Fruit fly (Drosophila melanogaster) whole organism, embryonic: ENCODE measurements around the gene CG34284.
A peak's percentile ranks its signal among the peaks of the same experiment; 100 is the strongest.

Experiments used
- Aef1 ChIP-seq: fragments of 200-800 bp; sonication (Bioruptor generic); IDR thresholded peaks from 3 replicates; pipeline ENCODE4 v1.3.6; 2022; ENCODE audit warnings: missing biosample characterization, missing genetic modification characterization
- Asciz ChIP-seq: fragments of 200-800 bp; sonication (Bioruptor generic); optimal IDR thresholded peaks from 2 replicates; lab custom pipeline; 2017; ENCODE audit warnings: missing biosample characterization, mild to moderate bottlenecking, missing genetic modification characterization, missing genetic modification reagents
- CG11560 ChIP-seq: fragments of 200-800 bp; sonication (Bioruptor generic); IDR thresholded peaks from 3 replicates; pipeline ENCODE4 v1.3.6; 2022; ENCODE audit warnings: missing biosample characterization, missing genetic modification characterization
- CG12104 ChIP-seq: fragments of 200-800 bp; sonication (Bioruptor generic); optimal IDR thresholded peaks from 3 replicates; lab custom pipeline; 2016; ENCODE audit warnings: missing biosample characterization, missing genetic modification characterization
- CG12942 ChIP-seq: fragments of 200-800 bp; sonication (Bioruptor generic); optimal IDR thresholded peaks from 3 replicates; lab custom pipeline; 2016; ENCODE audit warnings: missing biosample characterization, missing genetic modification characterization
- CG14014 ChIP-seq: fragments of 200-800 bp; sonication (Bioruptor generic); IDR thresholded peaks from 2 replicates; pipeline ENCODE4 v1.3.6; 2022; ENCODE audit warnings: missing biosample characterization, missing genetic modification characterization
- CG2129 ChIP-seq: fragments of 200-800 bp; sonication (Bioruptor generic); IDR thresholded peaks from 2 replicates; pipeline ENCODE4 v1.3.6; 2022; ENCODE audit warnings: missing biosample characterization, missing genetic modification characterization; ENCODE audit not compliant: partially characterized antibody
- CG2889 ChIP-seq: fragments of 200-800 bp; sonication (Bioruptor generic); IDR thresholded peaks from 3 replicates; pipeline ENCODE4 v1.3.6; 2022; ENCODE audit warnings: missing biosample characterization, missing genetic modification characterization
- CG3163 ChIP-seq: fragments of 200-800 bp; sonication (Bioruptor generic); optimal IDR thresholded peaks from 3 replicates; lab custom pipeline; 2016; ENCODE audit warnings: missing biosample characterization, missing genetic modification characterization
- CG32772 ChIP-seq: fragments of 200-800 bp; sonication (Bioruptor generic); IDR thresholded peaks from 2 replicates; pipeline ENCODE4 v1.3.6; 2022; ENCODE audit warnings: missing biosample characterization, missing genetic modification characterization
- CG3407 ChIP-seq: fragments of 200-800 bp; sonication (Bioruptor generic); optimal IDR thresholded peaks from 2 replicates; lab custom pipeline; 2018; ENCODE audit warnings: missing biosample characterization, mild to moderate bottlenecking, missing genetic modification characterization
- CG4282 ChIP-seq: fragments of 200-800 bp; sonication (Bioruptor generic); optimal IDR thresholded peaks from 2 replicates; lab custom pipeline; 2016; ENCODE audit warnings: missing biosample characterization, missing genetic modification characterization
- CG4617 ChIP-seq: fragments of 200-800 bp; sonication (Bioruptor generic); optimal IDR thresholded peaks from 3 replicates; lab custom pipeline; 2016; ENCODE audit warnings: missing biosample characterization, missing genetic modification characterization, borderline replicate concordance
- CG6654 ChIP-seq: fragments of 200-800 bp; sonication (Bioruptor generic); optimal IDR thresholded peaks from 2 replicates; lab custom pipeline; 2017; ENCODE audit warnings: missing biosample characterization, mild to moderate bottlenecking, missing genetic modification characterization
- CG7786 ChIP-seq: fragments of 200-800 bp; sonication (Bioruptor generic); optimal IDR thresholded peaks from 2 replicates; lab custom pipeline; 2016; ENCODE audit warnings: missing biosample characterization, missing genetic modification characterization
- CG8924 ChIP-seq: fragments of 200-800 bp; optimal IDR thresholded peaks from 3 replicates; lab custom pipeline; 2019; ENCODE audit warnings: missing biosample characterization, mild to moderate bottlenecking, missing genetic modification characterization, moderate library complexity
- CG9609 ChIP-seq: fragments of 200-800 bp; sonication (Bioruptor generic); optimal IDR thresholded peaks from 3 replicates; lab custom pipeline; 2016; ENCODE audit warnings: missing biosample characterization, missing genetic modification characterization
- D ChIP-seq, 2 experiments: fragments of 200-800 bp in 1 of 2; fragments of >200 bp in 1 of 2; sonication (Bioruptor generic) in 1 of 2; optimal IDR thresholded peaks; 2 replicates in 1 of 2; 3 replicates in 1 of 2; lab custom pipeline; 2017; ENCODE audit warnings: mild to moderate bottlenecking in 1 of 2, missing biosample characterization in 1 of 2, missing genetic modification characterization in 1 of 2, missing genetic modification reagents in 1 of 2
- D19B ChIP-seq: fragments of 200-800 bp; sonication (Bioruptor generic); optimal IDR thresholded peaks from 2 replicates; lab custom pipeline; 2017; ENCODE audit warnings: missing biosample characterization, mild to moderate bottlenecking, missing genetic modification characterization
- Dek ChIP-seq: fragments of 200-800 bp; sonication (Bioruptor generic); optimal IDR thresholded peaks from 3 replicates; lab custom pipeline; 2019; ENCODE audit warnings: missing biosample characterization, mild to moderate bottlenecking, missing genetic modification characterization, moderate library complexity
- Dll ChIP-seq: fragments of 200-800 bp; sonication (Bioruptor generic); IDR thresholded peaks from 4 replicates; pipeline ENCODE4 v1.3.6; 2022; ENCODE audit warnings: missing biosample characterization, missing genetic modification characterization; ENCODE audit not compliant: partially characterized antibody
- Doc2 ChIP-seq: fragments of 200-800 bp; sonication (Bioruptor generic); IDR thresholded peaks from 2 replicates; pipeline ENCODE4 v1.3.6; 2022; ENCODE audit warnings: missing biosample characterization, missing genetic modification characterization
- ERR ChIP-seq: fragments of 200-800 bp; sonication (Bioruptor generic); optimal IDR thresholded peaks from 2 replicates; lab custom pipeline; 2016; ENCODE audit warnings: missing biosample characterization, missing genetic modification characterization
- GATAe ChIP-seq: fragments of 200-800 bp; sonication (Bioruptor generic); conservative IDR thresholded peaks from 2 replicates; pipeline ENCODE4 v1.3.6; 2022; ENCODE audit warnings: missing biosample characterization, missing genetic modification characterization
- Gug ChIP-seq: fragments of 200-800 bp; sonication (Bioruptor generic); IDR thresholded peaks from 4 replicates; pipeline ENCODE4 v1.3.6; 2022; ENCODE audit warnings: missing biosample characterization, missing genetic modification characterization
- HHEX ChIP-seq: fragments of 200-800 bp; sonication (Bioruptor generic); optimal IDR thresholded peaks from 3 replicates; lab custom pipeline; 2017; ENCODE audit warnings: missing biosample characterization, mild to moderate bottlenecking, missing genetic modification characterization, missing genetic modification reagents
- Meics ChIP-seq: fragments of 200-800 bp; sonication (Bioruptor generic); optimal IDR thresholded peaks from 2 replicates; lab custom pipeline; 2017; ENCODE audit warnings: missing biosample characterization, mild to moderate bottlenecking, missing genetic modification characterization
- Nf-YA ChIP-seq: fragments of 200-800 bp; sonication (Bioruptor generic); IDR thresholded peaks from 2 replicates; pipeline ENCODE4 v1.3.6; 2022; ENCODE audit warnings: missing biosample characterization, missing genetic modification characterization
- Rx ChIP-seq: fragments of 200-800 bp; sonication (Bioruptor generic); IDR thresholded peaks from 2 replicates; pipeline ENCODE4 v1.3.6; 2022; ENCODE audit warnings: missing biosample characterization, missing genetic modification characterization
- Tbp ChIP-seq: fragments of >200 bp; optimal IDR thresholded peaks from 2 replicates; lab custom pipeline; 2018; ENCODE audit warnings: missing biosample characterization, missing genetic modification characterization
- ase ChIP-seq: fragments of 200-800 bp; sonication (Bioruptor generic); IDR thresholded peaks from 3 replicates; pipeline ENCODE4 v1.3.6; 2022; ENCODE audit warnings: missing biosample characterization, missing genetic modification characterization
- bigmax ChIP-seq: fragments of 200-800 bp; sonication (Bioruptor generic); optimal IDR thresholded peaks from 2 replicates; lab custom pipeline; 2018; ENCODE audit warnings: missing biosample characterization, mild to moderate bottlenecking, missing genetic modification characterization
- br ChIP-seq: fragments of >200 bp; optimal IDR thresholded peaks from 2 replicates; lab custom pipeline; 2017
- bsh ChIP-seq, 2 experiments: fragments of 200-800 bp; sonication (Bioruptor generic); optimal IDR thresholded peaks; 2 replicates each; lab custom pipeline; 2017 to 2018; ENCODE audit warnings: mild to moderate bottlenecking in 2 of 2, missing biosample characterization in 2 of 2, missing genetic modification characterization in 2 of 2, moderate library complexity in 1 of 2
- cas ChIP-seq: fragments of 200-800 bp; sonication (Bioruptor generic); IDR thresholded peaks from 2 replicates; pipeline ENCODE4 v1.3.6; 2022; ENCODE audit warnings: missing biosample characterization, missing genetic modification characterization
- corto ChIP-seq: fragments of 200-800 bp; sonication (Bioruptor generic); optimal IDR thresholded peaks from 2 replicates; lab custom pipeline; 2016; ENCODE audit warnings: missing biosample characterization, mild to moderate bottlenecking, missing genetic modification characterization, moderate library complexity
- crol ChIP-seq: fragments of 200-800 bp; sonication (Bioruptor generic); IDR thresholded peaks from 2 replicates; pipeline ENCODE4 v1.3.6; 2022; ENCODE audit warnings: missing biosample characterization, missing genetic modification characterization
- kah ChIP-seq: fragments of 200-800 bp; sonication (Bioruptor generic); optimal IDR thresholded peaks from 2 replicates; lab custom pipeline; 2018; ENCODE audit warnings: missing biosample characterization, mild to moderate bottlenecking, missing genetic modification characterization
- kni ChIP-seq: fragments of 200-800 bp; sonication (Bioruptor generic); optimal IDR thresholded peaks from 3 replicates; lab custom pipeline; 2017; ENCODE audit warnings: mild to moderate bottlenecking, missing biosample characterization, missing genetic modification reagents, missing genetic modification characterization
- knrl ChIP-seq: fragments of 200-800 bp; sonication (Bioruptor generic); IDR thresholded peaks from 3 replicates; pipeline ENCODE4 v1.3.6; 2022; ENCODE audit warnings: missing biosample characterization, missing genetic modification characterization; ENCODE audit not compliant: partially characterized antibody
- lbe ChIP-seq: fragments of 200-800 bp; sonication (Bioruptor generic); optimal IDR thresholded peaks from 2 replicates; lab custom pipeline; 2016; ENCODE audit warnings: missing biosample characterization, mild to moderate bottlenecking, missing genetic modification characterization
- lola ChIP-seq, 3 experiments: fragments of >200 bp in 2 of 3; fragments of 200-800 bp in 1 of 3; sonication (Bioruptor generic) in 1 of 3; optimal IDR thresholded peaks; 2 replicates each; lab custom pipeline; 2017 to 2019; ENCODE audit warnings: missing biosample characterization in 3 of 3, missing genetic modification characterization in 3 of 3, mild to moderate bottlenecking in 1 of 3, moderate library complexity in 1 of 3
- pan ChIP-seq, 4 experiments: fragments of >200 bp in 3 of 4; fragments of 200-800 bp in 1 of 4; sonication (Bioruptor generic) in 1 of 4; optimal IDR thresholded peaks in 3 of 4; IDR thresholded peaks in 1 of 4; 2 replicates each; pipeline versions ENCODE4 v1.3.6 to Lab custom; 2017 to 2022; ENCODE audit warnings: missing biosample characterization in 2 of 4, missing genetic modification characterization in 2 of 4, mixed read lengths in 1 of 4
- peb ChIP-seq: fragments of 200-800 bp; sonication (Bioruptor generic); IDR thresholded peaks from 2 replicates; pipeline ENCODE4 v1.3.6; 2022; ENCODE audit warnings: missing biosample characterization, missing genetic modification characterization
- sc ChIP-seq, 3 experiments: fragments of >200 bp in 2 of 3; fragments of 200-800 bp in 1 of 3; sonication (Bioruptor generic) in 1 of 3; optimal IDR thresholded peaks; 2 replicates in 2 of 3; 3 replicates in 1 of 3; lab custom pipeline; 2017; ENCODE audit warnings: mild to moderate bottlenecking in 1 of 3, missing biosample characterization in 1 of 3, missing genetic modification characterization in 1 of 3, missing genetic modification reagents in 1 of 3
- tap ChIP-seq: fragments of 200-800 bp; optimal IDR thresholded peaks from 3 replicates; lab custom pipeline; 2019; ENCODE audit warnings: missing biosample characterization, mild to moderate bottlenecking, missing genetic modification characterization, moderate library complexity
- tgo ChIP-seq: fragments of 200-800 bp; sonication (Bioruptor generic); IDR thresholded peaks from 3 replicates; pipeline ENCODE4 v1.3.6; 2022; ENCODE audit warnings: missing biosample characterization, missing genetic modification characterization

CG34284 gene

dm6 chr3R:18928918-18929705 is 26.4 kb upstream of the CG34284 start, which contains the start of gene CG42613 (continued):
- TF ChIP-seq sc (optimal IDR thresholded peaks at IDR 0.05; lab: Kevin White, UChicago), result no peak
- peak; percentile 72 for TF ChIP-seq sc (GFP tag; optimal IDR thresholded peaks at IDR 0.05; lab: Kevin White, UChicago)
- peak; percentile 7 for TF ChIP-seq CG7786
- peak; percentile 87 for TF ChIP-seq Meics (GFP tag; lab: Kevin White, UChicago)
- peak; percentile 53; the same call in 2 of the 3 replicates for TF ChIP-seq Aef1
- peak; percentile 53 for TF ChIP-seq kni (GFP tag; lab: Kevin White, UChicago)
- TF ChIP-seq kah (GFP tag; lab: Kevin White, UChicago), result no peak
- TF ChIP-seq bsh (GFP tag; optimal IDR thresholded peaks at IDR 0.05; lab: Kevin White, UChicago), result peak; percentile 32 to 69
- TF ChIP-seq cas (GFP tag; lab: Robert Waterston, UW), result no peak
- TF ChIP-seq crol (GFP tag; lab: Robert Waterston, UW), result no peak
- TF ChIP-seq Rx, result no peak
- TF ChIP-seq tgo (GFP tag; lab: Robert Waterston, UW), result no peak
- no peak for TF ChIP-seq Tbp (GFP tag; lab: Kevin White, UChicago)
- TF ChIP-seq CG2129, result peak; percentile 46; the same call in 1 of the 2 replicates
- TF ChIP-seq Gug (GFP tag; lab: Robert Waterston, UW), result peak; percentile 40; the same call in 1 of the 4 replicates
- TF ChIP-seq CG32772, result peak; percentile 17; the same call in 1 of the 2 replicates
- peak; percentile 49; the same call in 1 of the 3 replicates for TF ChIP-seq CG11560
- TF ChIP-seq bigmax (GFP tag; lab: Kevin White, UChicago), result peak; percentile 14
- TF ChIP-seq tap (tag; lab: Kevin White, UChicago), result peak; percentile 47
- TF ChIP-seq lbe (GFP tag; lab: Kevin White, UChicago), result no peak
- peak; percentile 72; the same call in 3 of the 4 replicates for TF ChIP-seq Dll (GFP tag; lab: Robert Waterston, UW)
- TF ChIP-seq Dek (tag; lab: Kevin White, UChicago), result peak; percentile 11
- TF ChIP-seq br, result no peak
- TF ChIP-seq CG8924 (tag; lab: Kevin White, UChicago), result peak; percentile 27
- peak; percentile 80 for TF ChIP-seq HHEX
- TF ChIP-seq CG14014 (GFP tag; lab: Robert Waterston, UW), result peak; percentile 26; the same call in 1 of the 2 replicates
- TF ChIP-seq CG4617 (GFP tag; lab: Kevin White, UChicago), result no peak
- peak; percentile 64; the same call in 1 of the 2 replicates for TF ChIP-seq Nf-YA (GFP tag; lab: Robert Waterston, UW)
- peak; percentile 79 for TF ChIP-seq CG3407 (GFP tag; lab: Kevin White, UChicago)
- peak; percentile 65 for TF ChIP-seq CG12104 (GFP tag; lab: Kevin White, UChicago)
- peak; percentile 89 for TF ChIP-seq CG3163
- TF ChIP-seq CG2889 (GFP tag; lab: Robert Waterston, UW), result 0 out of 3 replicates have a peak, but pooled peaks have one; percentile 37
- TF ChIP-seq CG6654 (GFP tag; lab: Kevin White, UChicago), result peak; percentile 35
- TF ChIP-seq D (optimal IDR thresholded peaks at IDR 0.05; lab: Kevin White, UChicago), result no peak
- TF ChIP-seq D (GFP tag; optimal IDR thresholded peaks at IDR 0.05; lab: Kevin White, UChicago), result peak; percentile 76
- TF ChIP-seq ERR (GFP tag; lab: Kevin White, UChicago), result no peak
- TF ChIP-seq lola (GFP tag; optimal IDR thresholded peaks at IDR 0.05; lab: Kevin White, UChicago), result peak in 1 of 3 experiments; percentile 50
- no peak for TF ChIP-seq pan (optimal IDR thresholded peaks at IDR 0.05; lab: Kevin White, UChicago)
- TF ChIP-seq pan (GFP tag; optimal IDR thresholded peaks at IDR 0.05 in 1 of 2, IDR thresholded peaks at IDR 0.05 in 1 of 2), result peak in 1 of 2 experiments; percentile 40
- TF ChIP-seq corto (GFP tag; lab: Kevin White, UChicago), result no peak
- TF ChIP-seq CG9609 (GFP tag; lab: Kevin White, UChicago), result peak; percentile 72
- peak; percentile 37 for TF ChIP-seq CG4282 (GFP tag; lab: Kevin White, UChicago)
- peak; percentile 71 for TF ChIP-seq ase
- TF ChIP-seq Doc2 (GFP tag; lab: Robert Waterston, UW), result no peak
- TF ChIP-seq peb (GFP tag; lab: Robert Waterston, UW), result peak; percentile 42; the same call in 1 of the 2 replicates
- TF ChIP-seq D19B, result peak; percentile 45
- peak; percentile 34 for TF ChIP-seq CG12942
- TF ChIP-seq GATAe (GFP tag; lab: Robert Waterston, UW), result no peak
- no peak for TF ChIP-seq knrl (GFP tag; lab: Robert Waterston, UW)
- peak; percentile 81 for TF ChIP-seq Asciz
